Worm (Caenorhabditis elegans) whole organism, mixed stage, embryonic: Measurements from ENCODE around the gene F40G12.7.

Source experiments
- M03D4.4 ChIP-seq: sonication (generic microtip); optimal IDR thresholded peaks from 2 replicates; lab custom pipeline; 2017; ENCODE audit warnings: mild to moderate bottlenecking, missing genetic modification characterization, missing compliant biosample characterization
- bed-3 ChIP-seq: fragments of 200-800 bp; sonication (Bioruptor generic); optimal IDR thresholded peaks from 3 replicates; lab custom pipeline; 2018; ENCODE audit warnings: mild to moderate bottlenecking, missing genetic modification characterization, moderate library complexity, missing compliant biosample characterization
- blmp-1 ChIP-seq: fragments of 150-350 bp; optimal IDR thresholded peaks from 2 replicates; lab custom pipeline; 2014; ENCODE audit warnings: missing biosample characterization, missing genetic modification characterization
- ceh-39 ChIP-seq: fragments of 150-350 bp; optimal IDR thresholded peaks from 2 replicates; lab custom pipeline; 2014; ENCODE audit warnings: missing biosample characterization, missing genetic modification characterization
- ceh-43 ChIP-seq: fragments of 200-800 bp; sonication (Bioruptor generic); optimal IDR thresholded peaks from 2 replicates; lab custom pipeline; 2018; ENCODE audit warnings: mild to moderate bottlenecking, missing genetic modification characterization, moderate library complexity, missing compliant biosample characterization
- ceh-83 ChIP-seq: fragments of 200-800 bp; sonication (Bioruptor generic); optimal IDR thresholded peaks from 2 replicates; lab custom pipeline; 2018; ENCODE audit warnings: mild to moderate bottlenecking, missing genetic modification characterization, missing compliant biosample characterization
- ces-1 ChIP-seq: fragments of 150-350 bp; optimal IDR thresholded peaks from 2 replicates; lab custom pipeline; 2014; ENCODE audit warnings: missing biosample characterization, missing genetic modification reagents, missing genetic modification characterization
- cnd-1 ChIP-seq: fragments of 200-800 bp; sonication (Bioruptor generic); optimal IDR thresholded peaks from 2 replicates; lab custom pipeline; 2018; ENCODE audit warnings: mild to moderate bottlenecking, missing genetic modification characterization, missing compliant biosample characterization
- drap-1 ChIP-seq: fragments of 200-800 bp; sonication (Bioruptor generic); optimal IDR thresholded peaks from 3 replicates; lab custom pipeline; 2018; ENCODE audit warnings: mild to moderate bottlenecking, missing genetic modification characterization, missing compliant biosample characterization
- elt-1 ChIP-seq: sonication (generic microtip); optimal IDR thresholded peaks from 2 replicates; lab custom pipeline; 2017; ENCODE audit warnings: missing genetic modification characterization, mild to moderate bottlenecking, missing compliant biosample characterization, antibody characterized with exemption, moderate library complexity, borderline replicate concordance; ENCODE audit not compliant: insufficient read depth
- elt-3 ChIP-seq: fragments of 150-350 bp; optimal IDR thresholded peaks from 2 replicates; lab custom pipeline; 2014; ENCODE audit warnings: missing biosample characterization, missing genetic modification characterization
- flh-1 ChIP-seq: fragments of 200-800 bp; sonication (Bioruptor generic); optimal IDR thresholded peaks from 2 replicates; lab custom pipeline; 2018; ENCODE audit warnings: mild to moderate bottlenecking, missing genetic modification characterization, moderate library complexity, missing compliant biosample characterization
- ham-2 ChIP-seq: fragments of 200-800 bp; sonication (Bioruptor generic); optimal IDR thresholded peaks from 2 replicates; lab custom pipeline; 2018; ENCODE audit warnings: mild to moderate bottlenecking, missing genetic modification characterization, missing compliant biosample characterization
- hlh-1 ChIP-seq: fragments of 150-350 bp; optimal IDR thresholded peaks from 2 replicates; lab custom pipeline; 2014; ENCODE audit warnings: missing biosample characterization, missing genetic modification reagents, missing genetic modification characterization
- lin-32 ChIP-seq: fragments of 200-800 bp; sonication (Bioruptor generic); optimal IDR thresholded peaks from 2 replicates; lab custom pipeline; 2018; ENCODE audit warnings: mild to moderate bottlenecking, missing genetic modification characterization, missing compliant biosample characterization
- mab-5 ChIP-seq: fragments of 150-350 bp; optimal IDR thresholded peaks from 2 replicates; lab custom pipeline; 2014; ENCODE audit warnings: missing biosample characterization, missing genetic modification characterization
- mep-1 ChIP-seq: fragments of 150-350 bp; optimal IDR thresholded peaks from 2 replicates; lab custom pipeline; 2017; ENCODE audit warnings: missing biosample characterization, missing genetic modification reagents, missing genetic modification characterization, inconsistent platforms
- mls-2 ChIP-seq: sonication (generic microtip); optimal IDR thresholded peaks from 2 replicates; lab custom pipeline; 2016; ENCODE audit warnings: mild to moderate bottlenecking, missing genetic modification characterization, moderate library complexity, missing compliant biosample characterization
- nhr-12 ChIP-seq: fragments of 150-350 bp; optimal IDR thresholded peaks from 2 replicates; lab custom pipeline; 2014; ENCODE audit warnings: missing biosample characterization, missing genetic modification characterization
- nhr-2 ChIP-seq: fragments of 150-350 bp; optimal IDR thresholded peaks from 2 replicates; lab custom pipeline; 2014; ENCODE audit warnings: missing biosample characterization, missing genetic modification characterization
- nhr-237 ChIP-seq: fragments of 150-350 bp; optimal IDR thresholded peaks from 2 replicates; lab custom pipeline; 2014; ENCODE audit warnings: missing biosample characterization, missing genetic modification characterization
- nhr-28 ChIP-seq: fragments of 150-350 bp; optimal IDR thresholded peaks from 2 replicates; lab custom pipeline; 2014; ENCODE audit warnings: missing biosample characterization, missing genetic modification characterization
- nhr-76 ChIP-seq: sonication (generic microtip); optimal IDR thresholded peaks from 2 replicates; lab custom pipeline; 2017; ENCODE audit warnings: missing biosample characterization, missing genetic modification characterization
- pha-4 ChIP-seq: fragments of 150-350 bp; optimal IDR thresholded peaks from 2 replicates; lab custom pipeline; 2018; ENCODE audit warnings: missing biosample characterization, missing genetic modification reagents, missing genetic modification characterization
- sem-2 ChIP-seq: fragments of 200-800 bp; sonication (Bioruptor generic); optimal IDR thresholded peaks from 2 replicates; lab custom pipeline; 2018; ENCODE audit warnings: mild to moderate bottlenecking, missing genetic modification characterization, missing compliant biosample characterization
- snpc-4 ChIP-seq: fragments of 150-350 bp; optimal IDR thresholded peaks from 2 replicates; lab custom pipeline; 2014; ENCODE audit warnings: missing biosample characterization, missing genetic modification characterization
- sptf-1 ChIP-seq: sonication (generic microtip); optimal IDR thresholded peaks from 2 replicates; lab custom pipeline; 2017; ENCODE audit warnings: mild to moderate bottlenecking, missing genetic modification characterization, moderate library complexity, missing compliant biosample characterization
- tbx-8 ChIP-seq: fragments of 200-800 bp; sonication (Bioruptor generic); optimal IDR thresholded peaks from 2 replicates; lab custom pipeline; 2018; ENCODE audit warnings: mild to moderate bottlenecking, missing genetic modification characterization, moderate library complexity, missing compliant biosample characterization
- unc-39 ChIP-seq: fragments of 150-350 bp; optimal IDR thresholded peaks from 2 replicates; lab custom pipeline; 2014; ENCODE audit warnings: missing biosample characterization, missing genetic modification characterization
- unc-62 ChIP-seq: fragments of 150-350 bp; optimal IDR thresholded peaks from 2 replicates; lab custom pipeline; 2014; ENCODE audit warnings: missing biosample characterization, missing genetic modification reagents, missing genetic modification characterization
- zip-8 ChIP-seq: fragments of 150-350 bp; optimal IDR thresholded peaks from 2 replicates; lab custom pipeline; 2014; ENCODE audit warnings: missing biosample characterization, missing genetic modification characterization
- ztf-11 ChIP-seq: fragments of 150-350 bp; optimal IDR thresholded peaks from 2 replicates; lab custom pipeline; 2014; ENCODE audit warnings: missing biosample characterization, missing genetic modification characterization

F40G12.7 gene

ce11 chrV:14316525-14316924, 42.2 kb downstream of the F40G12.7 start, which contains the start of gene F47B8.2:
Gene F47B8.2 (minus strand): TSS chrV:14316625.
- TF ChIP-seq cnd-1 (tag; lab: Kevin White, UChicago) (no peak), nhr-237 (no peak), drap-1 (GFP tag; lab: Kevin White, UChicago) (no peak), tbx-8 (no peak), pha-4 (no peak), sptf-1 (tag; lab: Kevin White, UChicago) (no peak), sem-2 (no peak), mab-5 (tag; lab: Kevin White, UChicago) (no peak), ceh-83 (GFP tag; lab: Kevin White, UChicago) (no peak)

ce11 chrV:14317204-14317603, 42.8 kb downstream of the F40G12.7 start:
- TF ChIP-seq ceh-43 (no peak), mep-1 (tag; lab: Kevin White, UChicago) (no peak), nhr-76 (tag; lab: Kevin White, UChicago) (no peak), hlh-1 (no peak), tbx-8 (no peak), elt-1 (no peak), blmp-1 (tag; lab: Kevin White, UChicago) (no peak), zip-8 (tag; lab: Kevin White, UChicago) (no peak), flh-1 (no peak), lin-32 (no peak), nhr-2 (tag; lab: Kevin White, UChicago) (no peak)

- TF ChIP-seq tbx-8 (no peak), ham-2 (no peak), nhr-28 (tag; lab: Kevin White, UChicago) (no peak), elt-3 (tag; lab: Kevin White, UChicago) (no peak), blmp-1 (tag; lab: Kevin White, UChicago) (no peak), bed-3 (GFP tag; lab: Kevin White, UChicago) (no peak), ceh-43 (no peak), nhr-237 (no peak), unc-39 (tag; lab: Kevin White, UChicago) (no peak), cnd-1 (tag; lab: Kevin White, UChicago) (no peak), unc-62 (no peak), snpc-4 (tag; lab: Kevin White, UChicago) (no peak), ceh-39 (no peak), M03D4.4 (tag; lab: Kevin White, UChicago) (no peak), sptf-1 (tag; lab: Kevin White, UChicago) (no peak), ces-1 (GFP tag; lab: Kevin White, UChicago) (no peak)
These were observed 43.3 kb downstream of the F40G12.7 start for ce11 chrV:14317621-14318020.

- no peak for TF ChIP-seq mep-1 (tag; lab: Kevin White, UChicago)
- TF ChIP-seq zip-8 (tag; lab: Kevin White, UChicago), result no peak
- no peak for TF ChIP-seq elt-1
- TF ChIP-seq nhr-28 (tag; lab: Kevin White, UChicago), result no peak
- TF ChIP-seq ztf-11 (tag; lab: Kevin White, UChicago), result no peak
- TF ChIP-seq hlh-1, result no peak
- no peak for TF ChIP-seq nhr-12 (tag; lab: Kevin White, UChicago)
- TF ChIP-seq nhr-237, result no peak
- TF ChIP-seq blmp-1 (tag; lab: Kevin White, UChicago), result no peak
- TF ChIP-seq mls-2, result no peak
- no peak for TF ChIP-seq elt-3 (tag; lab: Kevin White, UChicago)
- no peak for TF ChIP-seq ceh-83 (GFP tag; lab: Kevin White, UChicago)
- no peak for TF ChIP-seq snpc-4 (tag; lab: Kevin White, UChicago)
- no peak for TF ChIP-seq pha-4
- no peak for TF ChIP-seq ces-1 (GFP tag; lab: Kevin White, UChicago)
- no peak for TF ChIP-seq tbx-8
- no peak for TF ChIP-seq M03D4.4 (tag; lab: Kevin White, UChicago)
- TF ChIP-seq unc-62, result no peak
- TF ChIP-seq sptf-1 (tag; lab: Kevin White, UChicago), result no peak
- TF ChIP-seq bed-3 (GFP tag; lab: Kevin White, UChicago), result no peak
- TF ChIP-seq, all 35 proteins: peak for 0
These were observed 44.9 kb downstream of the F40G12.7 start, which contains the start of gene F47B8.13 for ce11 chrV:14319101-14319781. Gene F47B8.13 (minus strand): TSS chrV:14319731.
